Worm (Caenorhabditis elegans): ENCODE data around the gene npr-20.

npr-20 gene

ce11 chrII:8820126-8820972, 44.6 kb downstream of the npr-20 start:
- TF ChIP-seq unc-62 (GFP tag; optimal IDR thresholded peaks at IDR 0.05 in 1 of 2), result peak in 1 of 2 experiments; percentile 93
- no peak for TF ChIP-seq unc-62 (tag; optimal IDR thresholded peaks at IDR 0.05)
- no peak for TF ChIP-seq F44E2.7 (GFP tag; IDR thresholded peaks at IDR 0.05)
- no peak for TF ChIP-seq lin-1 (GFP tag; IDR thresholded peaks at IDR 0.05)
- TF ChIP-seq mep-1 (tag; optimal IDR thresholded peaks at IDR 0.05), result peak; percentile 6
- no peak for TF ChIP-seq zag-1 (tag; optimal IDR thresholded peaks at IDR 0.05)
- no peak for TF ChIP-seq F26F4.8 (GFP tag; conservative IDR thresholded peaks at IDR 0.05)
- TF ChIP-seq madf-5 (GFP tag; IDR thresholded peaks at IDR 0.05), result 0 out of 4 replicates have a peak, but pooled peaks of 1 of the 2 experiments have one; percentile 22
- TF ChIP-seq T20F7.1 (GFP tag; optimal IDR thresholded peaks at IDR 0.05), result no peak
- TF ChIP-seq lin-38 (GFP tag; IDR thresholded peaks at IDR 0.05), result peak; percentile 2
- TF ChIP-seq hlh-30 (tag; optimal IDR thresholded peaks at IDR 0.05; ENCODE audit: insufficient read depth), result peak; percentile 5
- TF ChIP-seq mdt-29 (GFP tag; IDR thresholded peaks at IDR 0.05), result no peak
- peak; percentile 9 for TF ChIP-seq zfp-3 (GFP tag; conservative IDR thresholded peaks at IDR 0.05)
- no peak for TF ChIP-seq R02D3.7 (tag; optimal IDR thresholded peaks at IDR 0.05)
- no peak for TF ChIP-seq lin-29 (GFP tag; IDR thresholded peaks at IDR 0.05)
- 0 out of 2 replicates have a peak, but pooled peaks have one; percentile 41 for TF ChIP-seq dmd-8 (GFP tag; IDR thresholded peaks at IDR 0.05)
- TF ChIP-seq D1046.2 (GFP tag; IDR thresholded peaks at IDR 0.05), result no peak
- no peak for TF ChIP-seq vab-7 (GFP tag; IDR thresholded peaks at IDR 0.05)
- no peak for TF ChIP-seq snpc-1.2 (GFP tag; IDR thresholded peaks at IDR 0.05)
- TF ChIP-seq attf-4 (tag; optimal IDR thresholded peaks at IDR 0.05), result no peak
- no peak for TF ChIP-seq ceh-82 (tag; optimal IDR thresholded peaks at IDR 0.05)
- 0 out of 2 replicates have a peak, but pooled peaks have one; percentile 31 for TF ChIP-seq ZK337.2 (GFP tag; IDR thresholded peaks at IDR 0.05)
- TF ChIP-seq gei-8 (GFP tag; optimal IDR thresholded peaks at IDR 0.05), result no peak
- TF ChIP-seq pqm-1 (tag; optimal IDR thresholded peaks at IDR 0.05), result no peak
- TF ChIP-seq lin-39 (tag; optimal IDR thresholded peaks at IDR 0.05), result no peak
- no peak for TF ChIP-seq spr-3 (GFP tag; optimal IDR thresholded peaks at IDR 0.05)
- TF ChIP-seq nhr-48 (tag; optimal IDR thresholded peaks at IDR 0.05), result peak; percentile 55
- TF ChIP-seq duxl-1 (tag; optimal IDR thresholded peaks at IDR 0.05; ENCODE audit: poor library complexity), result peak; percentile 19
- peak; percentile 43 for TF ChIP-seq nhr-25 (tag; optimal IDR thresholded peaks at IDR 0.05; ENCODE audit: borderline replicate concordance, insufficient read depth)
- TF ChIP-seq nhr-28 (tag; optimal IDR thresholded peaks at IDR 0.05), result peak; percentile 31
- TF ChIP-seq ztf-7 (tag; optimal IDR thresholded peaks at IDR 0.05), result no peak
- no peak for TF ChIP-seq tra-1 (GFP tag; IDR thresholded peaks at IDR 0.05)
- TF ChIP-seq ces-1 (GFP tag; optimal IDR thresholded peaks at IDR 0.05), result no peak
- peak; percentile 52 for TF ChIP-seq nhr-6 (tag; optimal IDR thresholded peaks at IDR 0.05)
- no peak for TF ChIP-seq arid-1 (GFP tag; conservative IDR thresholded peaks at IDR 0.05)
- TF ChIP-seq Y5F2A.4 (GFP tag; optimal IDR thresholded peaks at IDR 0.05), result no peak
- peak; percentile 25 for TF ChIP-seq dve-1 (tag; optimal IDR thresholded peaks at IDR 0.05; ENCODE audit: insufficient read depth)
- TF ChIP-seq Y75B8A.6 (GFP tag; IDR thresholded peaks at IDR 0.05), result no peak
- no peak for TF ChIP-seq hmg-1.1 (GFP tag; IDR thresholded peaks at IDR 0.05)
- TF ChIP-seq dmd-6 (GFP tag; IDR thresholded peaks at IDR 0.05), result no peak; the same call in 1 of the 2 replicates
- TF ChIP-seq daf-19 (GFP tag; conservative IDR thresholded peaks at IDR 0.05), result no peak
- no peak for TF ChIP-seq pha-4 (GFP tag; IDR thresholded peaks at IDR 0.05)
- TF ChIP-seq pha-4 (tag; optimal IDR thresholded peaks at IDR 0.05), result no peak
- TF ChIP-seq php-3 (GFP tag; IDR thresholded peaks at IDR 0.05), result no peak
- no peak for TF ChIP-seq ZK546.5 (tag; optimal IDR thresholded peaks at IDR 0.05)
- no peak for TF ChIP-seq nhr-41 (GFP tag; IDR thresholded peaks at IDR 0.05)
- TF ChIP-seq rbr-2 (tag; optimal IDR thresholded peaks at IDR 0.05), result no peak
- TF ChIP-seq hlh-11 (tag; optimal IDR thresholded peaks at IDR 0.05), result peak; percentile 1
- TF ChIP-seq hif-1 (tag; optimal IDR thresholded peaks at IDR 0.05), result peak in 1 of 2 experiments; percentile 6
